Worm (Caenorhabditis elegans): ENCODE data around the gene irld-8.
A peak's percentile ranks its signal among the peaks of the same experiment; 100 is the strongest.

The irld-8 gene

DNA sequence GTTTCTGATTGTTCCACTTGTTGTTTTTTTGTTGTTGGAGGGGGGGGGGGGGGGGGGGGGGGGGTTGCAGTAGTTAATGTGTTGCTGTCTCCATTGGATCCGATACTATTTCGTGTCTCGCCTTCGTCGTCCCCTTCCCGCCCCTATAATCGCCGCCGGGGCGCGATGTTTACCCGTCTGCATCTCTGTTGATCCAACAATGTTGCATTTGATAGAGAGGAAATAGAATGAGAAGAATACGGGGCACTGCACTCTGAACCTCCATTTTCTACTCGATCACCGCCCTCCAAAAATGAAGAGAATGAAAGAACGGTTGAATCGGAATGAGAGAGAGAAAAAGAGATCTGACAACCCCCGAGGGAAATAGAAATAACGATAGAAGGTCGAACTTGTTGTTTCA, 47.8 kb upstream of the irld-8 start (continued):
- TF ChIP-seq blmp-1 (tag; optimal IDR thresholded peaks at IDR 0.05; ENCODE audit: insufficient read depth), result no peak
- TF ChIP-seq nhr-12 (tag; optimal IDR thresholded peaks at IDR 0.05), result no peak
- no peak for TF ChIP-seq lsy-2 (tag; optimal IDR thresholded peaks at IDR 0.05)
- TF ChIP-seq egl-27 (tag; optimal IDR thresholded peaks at IDR 0.05), result no peak
- TF ChIP-seq lin-13 (GFP tag; optimal IDR thresholded peaks at IDR 0.05), result no peak
- no peak for TF ChIP-seq mab-5 (tag; optimal IDR thresholded peaks at IDR 0.05)
- TF ChIP-seq nhr-129 (tag; optimal IDR thresholded peaks at IDR 0.05), result peak; percentile 22
- TF ChIP-seq F13H6.1 (tag; optimal IDR thresholded peaks at IDR 0.05), result peak; percentile 16
- TF ChIP-seq ztf-11 (tag; optimal IDR thresholded peaks at IDR 0.05), result no peak
- TF ChIP-seq elt-1 (tag; optimal IDR thresholded peaks at IDR 0.05), result no peak
- no peak for TF ChIP-seq nhr-11 (tag; optimal IDR thresholded peaks at IDR 0.05)

DNA sequence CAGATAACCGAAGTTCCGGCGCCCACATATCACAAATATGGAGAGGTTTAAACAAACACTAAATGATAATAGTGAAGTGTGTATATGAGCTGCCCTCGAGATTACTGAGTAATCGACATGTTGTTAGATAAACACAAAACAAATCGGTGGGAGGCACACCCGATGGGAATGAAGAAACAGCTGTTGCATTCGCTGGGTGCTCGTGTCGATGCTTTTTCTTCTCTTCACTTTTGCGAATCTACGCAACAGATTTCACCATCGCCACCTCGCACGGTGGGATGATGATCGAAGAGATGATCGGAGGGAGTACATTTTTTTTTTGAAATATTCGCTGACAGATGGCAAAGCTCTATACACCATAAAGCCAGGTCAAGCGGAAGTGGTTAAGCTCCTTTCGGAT, 47.3 kb upstream of the irld-8 start:
- TF ChIP-seq mdl-1 (tag; optimal IDR thresholded peaks at IDR 0.05) (no peak), nhr-237 (tag; optimal IDR thresholded peaks at IDR 0.05) (no peak), alr-1 (tag; optimal IDR thresholded peaks at IDR 0.05) (no peak), Y55F3AM.14 (GFP tag; optimal IDR thresholded peaks at IDR 0.05) (no peak), nhr-12 (tag; optimal IDR thresholded peaks at IDR 0.05) (no peak), ceh-16 (tag; optimal IDR thresholded peaks at IDR 0.05) (no peak), aly-2 (tag; optimal IDR thresholded peaks at IDR 0.05) (no peak), unc-62 (GFP tag; optimal IDR thresholded peaks at IDR 0.05) (no peak), ztf-4 (tag; optimal IDR thresholded peaks at IDR 0.05) (no peak), R02D3.7 (tag; optimal IDR thresholded peaks at IDR 0.05) (no peak), ceh-82 (tag; optimal IDR thresholded peaks at IDR 0.05) (no peak), sem-4 (tag; optimal IDR thresholded peaks at IDR 0.05) (no peak), egl-27 (tag; optimal IDR thresholded peaks at IDR 0.05) (no peak), lin-11 (tag; optimal IDR thresholded peaks at IDR 0.05) (no peak), F13H6.1 (tag; optimal IDR thresholded peaks at IDR 0.05) (peak; percentile 30), lsy-2 (tag; optimal IDR thresholded peaks at IDR 0.05) (no peak), nhr-129 (tag; optimal IDR thresholded peaks at IDR 0.05) (peak; percentile 45), ZK546.5 (tag; optimal IDR thresholded peaks at IDR 0.05) (no peak), gmeb-1 (tag; optimal IDR thresholded peaks at IDR 0.05) (no peak), sma-9 (GFP tag; optimal IDR thresholded peaks at IDR 0.05) (peak; percentile 5), sma-9 (tag; optimal IDR thresholded peaks at IDR 0.05) (no peak)

DNA sequence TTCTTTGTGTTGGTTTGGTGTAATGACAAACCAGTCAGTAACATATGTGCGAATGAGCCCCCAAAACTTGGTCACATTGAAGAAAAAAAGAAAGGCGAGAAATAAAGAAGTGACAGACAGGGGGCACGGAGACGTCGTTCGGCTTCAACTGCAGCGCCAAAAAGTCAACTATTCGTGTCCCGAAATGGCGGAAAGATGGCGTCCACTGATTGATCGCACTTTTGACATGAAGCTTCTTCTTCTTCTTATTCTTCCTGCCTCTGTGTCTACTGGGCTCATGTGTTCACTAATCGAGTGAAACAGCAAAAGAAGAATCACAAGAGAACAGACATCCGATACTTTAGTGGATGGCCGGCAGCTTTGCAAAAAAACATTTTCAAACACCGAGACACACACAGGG, 46.5 kb upstream of the irld-8 start:
- TF ChIP-seq crh-2 (tag; optimal IDR thresholded peaks at IDR 0.05) (no peak), zag-1 (tag; optimal IDR thresholded peaks at IDR 0.05) (no peak), aly-2 (tag; optimal IDR thresholded peaks at IDR 0.05) (no peak), nhr-12 (tag; optimal IDR thresholded peaks at IDR 0.05) (no peak), nhr-21 (tag; optimal IDR thresholded peaks at IDR 0.05) (no peak), ZK546.5 (tag; optimal IDR thresholded peaks at IDR 0.05) (no peak), sem-4 (tag; optimal IDR thresholded peaks at IDR 0.05) (peak; percentile 66), ztf-1 (GFP tag; conservative IDR thresholded peaks at IDR 0.05) (no peak), unc-62 (GFP tag; optimal IDR thresholded peaks at IDR 0.05) (no peak), ztf-11 (tag; optimal IDR thresholded peaks at IDR 0.05) (no peak), elt-1 (tag; optimal IDR thresholded peaks at IDR 0.05) (no peak), ama-1 (optimal IDR thresholded peaks at IDR 0.05) (no peak), nhr-6 (tag; optimal IDR thresholded peaks at IDR 0.05) (peak; percentile 11), lin-39 (tag; optimal IDR thresholded peaks at IDR 0.05) (peak; percentile 19), sma-3 (GFP tag; optimal IDR thresholded peaks at IDR 0.05) (no peak), mab-5 (tag; optimal IDR thresholded peaks at IDR 0.05) (peak; percentile 16), nhr-77 (tag; optimal IDR thresholded peaks at IDR 0.05) (no peak), nhr-129 (tag; optimal IDR thresholded peaks at IDR 0.05) (no peak), egl-27 (tag; optimal IDR thresholded peaks at IDR 0.05) (no peak), nhr-25 (tag; optimal IDR thresholded peaks at IDR 0.05) (no peak), mdl-1 (tag; optimal IDR thresholded peaks at IDR 0.05) (peak in 1 of 2 experiments; percentile 27), F13H6.1 (tag; optimal IDR thresholded peaks at IDR 0.05) (peak; percentile 25), ceh-16 (tag; optimal IDR thresholded peaks at IDR 0.05) (no peak), ztf-4 (tag; optimal IDR thresholded peaks at IDR 0.05) (no peak), R02D3.7 (tag; optimal IDR thresholded peaks at IDR 0.05) (no peak), nhr-237 (tag; optimal IDR thresholded peaks at IDR 0.05) (no peak), lsy-2 (tag; optimal IDR thresholded peaks at IDR 0.05) (peak in 1 of 2 experiments; percentile 7), ceh-82 (tag; optimal IDR thresholded peaks at IDR 0.05) (no peak), nhr-11 (tag; optimal IDR thresholded peaks at IDR 0.05) (no peak), C34F6.9 (tag; optimal IDR thresholded peaks at IDR 0.05) (no peak), Y55F3AM.14 (GFP tag; optimal IDR thresholded peaks at IDR 0.05) (no peak), gmeb-1 (tag; optimal IDR thresholded peaks at IDR 0.05) (no peak), blmp-1 (tag; optimal IDR thresholded peaks at IDR 0.05; ENCODE audit: insufficient read depth) (no peak), lin-11 (tag; optimal IDR thresholded peaks at IDR 0.05) (no peak), snpc-4 (tag; optimal IDR thresholded peaks at IDR 0.05) (no peak)

Data from whole organism, L2 larva.